Worm (Caenorhabditis elegans) whole organism, midembryonic: ENCODE measurements around the gene Y47D7A.11.

Experiments
- T22C8.4 ChIP-seq: fragments of 200-800 bp; sonication (Bioruptor generic); IDR thresholded peaks from 2 replicates; pipeline ENCODE4 v1.3.6; 2022; ENCODE audit warnings: missing genetic modification characterization, missing compliant biosample characterization
- flt-1 ChIP-seq: fragments of 200-800 bp; sonication (Bioruptor generic); IDR thresholded peaks from 2 replicates; pipeline ENCODE4 v1.3.6; 2022; ENCODE audit warnings: missing genetic modification characterization, missing compliant biosample characterization
- klf-2 ChIP-seq: fragments of 200-800 bp; sonication (Bioruptor generic); conservative IDR thresholded peaks from 2 replicates; pipeline ENCODE4 v1.3.6; 2022; ENCODE audit warnings: missing genetic modification reagents, missing genetic modification characterization, missing compliant biosample characterization
- ref-1 ChIP-seq: fragments of 200-800 bp; sonication (Bioruptor generic); conservative IDR thresholded peaks from 2 replicates; pipeline ENCODE4 v1.3.6; 2022; ENCODE audit warnings: missing genetic modification reagents, missing genetic modification characterization, missing compliant biosample characterization
- ztf-23 ChIP-seq: fragments of 200-800 bp; sonication (Bioruptor generic); IDR thresholded peaks from 2 replicates; pipeline ENCODE4 v1.3.6; 2022; ENCODE audit warnings: missing genetic modification reagents, missing genetic modification characterization, missing compliant biosample characterization

DNA sequence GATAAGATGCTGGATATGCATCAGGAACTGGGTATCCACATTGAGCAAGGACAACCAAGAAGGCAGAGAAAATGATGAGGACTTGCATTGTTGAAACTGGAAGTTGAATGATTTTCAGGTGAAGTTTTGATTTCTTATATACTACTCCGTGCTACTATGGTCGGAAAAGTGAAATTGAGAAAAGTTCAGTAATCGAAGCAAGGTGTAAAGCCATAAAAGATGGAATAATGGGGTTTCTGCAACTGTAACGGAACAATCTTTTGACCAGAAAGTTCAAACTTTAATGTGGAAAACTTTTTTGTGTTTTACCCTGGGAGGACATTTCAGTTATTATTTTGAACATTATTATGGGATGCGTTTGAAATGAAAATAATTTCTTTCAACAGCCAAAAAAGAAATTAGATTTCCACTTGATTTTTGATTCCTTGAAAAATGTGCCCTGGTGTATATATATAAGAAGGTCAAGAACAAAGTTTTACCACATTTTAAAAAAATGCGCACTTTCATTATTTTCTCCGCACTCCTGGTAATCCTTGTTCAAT, 4.2 kb downstream of the Y47D7A.11 start, which contains the start of the genes Y47D7A.9 and Y47D7A.19:
- TF ChIP-seq ztf-23 (no peak), T22C8.4 (GFP tag; lab: Robert Waterston, UW) (no peak), klf-2 (GFP tag; lab: Robert Waterston, UW) (no peak), flt-1 (no peak), ref-1 (GFP tag; lab: Robert Waterston, UW) (no peak)
